Worm (Caenorhabditis elegans) whole organism, young adult: ENCODE data around the gene nep-18.
"Not testable (repeated sequence)": the region's sequence is repeated elsewhere in the genome, so short reads cannot be mapped to it uniquely, and the experiment has no call there.

ENCODE experiments used
- ccch-3 ChIP-seq: fragments of 200-800 bp; sonication (Bioruptor generic); optimal IDR thresholded peaks from 2 replicates; lab custom pipeline; 2018; ENCODE audit warnings: mild to moderate bottlenecking, missing genetic modification characterization, missing compliant biosample characterization
- egl-18 ChIP-seq: fragments of 200-800 bp; sonication (Bioruptor generic); IDR thresholded peaks from 2 replicates; pipeline ENCODE4 v1.3.6; 2022; ENCODE audit warnings: missing genetic modification reagents, missing genetic modification characterization, missing compliant biosample characterization

ce11 chrII:2534459-2534858 is 29.4 kb downstream of the nep-18 start, which contains the start of gene K02F6.5:
- TF ChIP-seq egl-18; ccch-3 (GFP tag; lab: Kevin White, UChicago): not testable (repeated sequence)
